Worm (Caenorhabditis elegans) whole organism, L3 larva: Measurements from ENCODE around the gene cest-12.

ENCODE experiments used
- R02D3.7 ChIP-seq: fragments of 150-350 bp; optimal IDR thresholded peaks from 2 replicates; lab custom pipeline; 2014; ENCODE audit warnings: missing biosample characterization, missing genetic modification characterization
- ZK546.5 ChIP-seq: sonication (generic microtip); optimal IDR thresholded peaks from 2 replicates; lab custom pipeline; 2017; ENCODE audit warnings: missing biosample characterization, missing genetic modification characterization
- aly-2 ChIP-seq: fragments of 150-350 bp; optimal IDR thresholded peaks from 2 replicates; lab custom pipeline; 2014; ENCODE audit warnings: missing biosample characterization, missing genetic modification characterization
- ama-1 ChIP-seq: fragments of 150-350 bp; optimal IDR thresholded peaks from 2 replicates; lab custom pipeline; 2018
- ceh-16 ChIP-seq: sonication (generic microtip); optimal IDR thresholded peaks from 2 replicates; lab custom pipeline; 2017; ENCODE audit warnings: missing biosample characterization, missing genetic modification characterization
- ceh-28 ChIP-seq: fragments of 150-350 bp; optimal IDR thresholded peaks from 2 replicates; lab custom pipeline; 2014; ENCODE audit warnings: missing biosample characterization, missing genetic modification reagents, missing genetic modification characterization
- ceh-9 ChIP-seq: sonication (generic microtip); optimal IDR thresholded peaks from 2 replicates; lab custom pipeline; 2018; ENCODE audit warnings: missing biosample characterization, missing genetic modification characterization
- daf-12 ChIP-seq: fragments of 150-350 bp; optimal IDR thresholded peaks from 2 replicates; lab custom pipeline; 2014; ENCODE audit warnings: missing biosample characterization, missing genetic modification reagents, missing genetic modification characterization
- egl-5 ChIP-seq: fragments of 150-350 bp; optimal IDR thresholded peaks from 2 replicates; lab custom pipeline; 2017; ENCODE audit warnings: missing biosample characterization, missing genetic modification reagents, missing genetic modification characterization, inconsistent platforms
- elt-1 ChIP-seq: fragments of 150-350 bp; optimal IDR thresholded peaks from 2 replicates; lab custom pipeline; 2014; ENCODE audit warnings: missing biosample characterization, missing genetic modification characterization
- elt-2 ChIP-seq: sonication (generic microtip); optimal IDR thresholded peaks from 2 replicates; lab custom pipeline; 2016; ENCODE audit warnings: missing genetic modification reagents, mild to moderate bottlenecking, missing genetic modification characterization, missing compliant biosample characterization
- eor-1 ChIP-seq, 2 experiments: fragments of 150-350 bp; optimal IDR thresholded peaks; 2 replicates each; lab custom pipeline; 2014 to 2018; ENCODE audit warnings: missing biosample characterization in 2 of 2, missing genetic modification characterization in 2 of 2
- fkh-10 ChIP-seq: sonication (generic microtip); optimal IDR thresholded peaks from 2 replicates; lab custom pipeline; 2017; ENCODE audit warnings: missing biosample characterization, missing genetic modification reagents, missing genetic modification characterization
- fkh-2 ChIP-seq: fragments of 150-350 bp; optimal IDR thresholded peaks from 2 replicates; lab custom pipeline; 2014; ENCODE audit warnings: missing biosample characterization, missing genetic modification reagents, missing genetic modification characterization
- fos-1 ChIP-seq: fragments of 150-350 bp; optimal IDR thresholded peaks from 2 replicates; lab custom pipeline; 2014; ENCODE audit warnings: missing biosample characterization, missing genetic modification characterization
- hmg-11 ChIP-seq: sonication (generic microtip); optimal IDR thresholded peaks from 2 replicates; lab custom pipeline; 2016; ENCODE audit warnings: missing genetic modification characterization, missing compliant biosample characterization
- jun-1 ChIP-seq: fragments of 150-350 bp; optimal IDR thresholded peaks from 2 replicates; lab custom pipeline; 2014; ENCODE audit warnings: missing biosample characterization, missing genetic modification reagents, missing genetic modification characterization
- lin-39 ChIP-seq: fragments of 150-350 bp; optimal IDR thresholded peaks from 2 replicates; lab custom pipeline; 2018; ENCODE audit warnings: missing biosample characterization, missing genetic modification reagents, missing genetic modification characterization
- mdl-1 ChIP-seq: fragments of 150-350 bp; optimal IDR thresholded peaks from 2 replicates; lab custom pipeline; 2014; ENCODE audit warnings: missing biosample characterization, missing genetic modification characterization
- mml-1 ChIP-seq: fragments of 150-350 bp; sonication (generic microtip); optimal IDR thresholded peaks from 3 replicates; lab custom pipeline; 2014; ENCODE audit warnings: missing biosample characterization, missing genetic modification characterization
- nfya-1 ChIP-seq: sonication (generic microtip); optimal IDR thresholded peaks from 2 replicates; lab custom pipeline; 2017; ENCODE audit warnings: missing genetic modification characterization, mild to moderate bottlenecking, missing compliant biosample characterization, antibody characterized with exemption, moderate library complexity; ENCODE audit not compliant: insufficient read depth
- nhr-11 ChIP-seq: fragments of 150-350 bp; optimal IDR thresholded peaks from 2 replicates; lab custom pipeline; 2014; ENCODE audit warnings: missing biosample characterization, missing genetic modification characterization
- nhr-12 ChIP-seq: fragments of 150-350 bp; optimal IDR thresholded peaks from 2 replicates; lab custom pipeline; 2014; ENCODE audit warnings: missing biosample characterization, missing genetic modification characterization
- nhr-28 ChIP-seq: fragments of 150-350 bp; optimal IDR thresholded peaks from 2 replicates; lab custom pipeline; 2014; ENCODE audit warnings: missing biosample characterization, missing genetic modification characterization
- nhr-43 ChIP-seq: sonication (generic microtip); optimal IDR thresholded peaks from 2 replicates; lab custom pipeline; 2016; ENCODE audit warnings: mild to moderate bottlenecking, missing genetic modification characterization, missing compliant biosample characterization; ENCODE audit not compliant: poor library complexity, severe bottlenecking
- nhr-76 ChIP-seq: fragments of 150-350 bp; sonication (generic microtip); optimal IDR thresholded peaks from 5 replicates; lab custom pipeline; 2014; ENCODE audit warnings: missing biosample characterization, missing genetic modification characterization
- nhr-77 ChIP-seq: fragments of 150-350 bp; optimal IDR thresholded peaks from 2 replicates; lab custom pipeline; 2014; ENCODE audit warnings: missing biosample characterization, missing genetic modification characterization
- pha-4 ChIP-seq: fragments of 150-350 bp; optimal IDR thresholded peaks from 2 replicates; lab custom pipeline; 2014; ENCODE audit warnings: missing biosample characterization, missing genetic modification reagents, missing genetic modification characterization
- pqm-1 ChIP-seq: fragments of 150-350 bp; optimal IDR thresholded peaks from 2 replicates; lab custom pipeline; 2017; ENCODE audit warnings: missing biosample characterization, missing genetic modification characterization, inconsistent platforms
- sea-2 ChIP-seq: fragments of 150-350 bp; sonication (generic microtip); optimal IDR thresholded peaks from 4 replicates; lab custom pipeline; 2014; ENCODE audit warnings: missing biosample characterization, missing genetic modification reagents, missing genetic modification characterization
- skn-1 ChIP-seq: fragments of 150-350 bp; optimal IDR thresholded peaks from 2 replicates; lab custom pipeline; 2014; ENCODE audit warnings: missing biosample characterization, missing genetic modification characterization
- snpc-4 ChIP-seq: fragments of 150-350 bp; optimal IDR thresholded peaks from 2 replicates; lab custom pipeline; 2014; ENCODE audit warnings: missing biosample characterization, missing genetic modification characterization
- tbx-2 ChIP-seq: sonication (generic microtip); optimal IDR thresholded peaks from 2 replicates; lab custom pipeline; 2016; ENCODE audit warnings: mild to moderate bottlenecking, missing genetic modification characterization, missing compliant biosample characterization
- unc-39 ChIP-seq: sonication (generic microtip); optimal IDR thresholded peaks from 4 replicates; lab custom pipeline; 2017; ENCODE audit warnings: missing biosample characterization, missing genetic modification characterization
- unc-62 ChIP-seq: fragments of 150-350 bp; sonication (generic microtip); optimal IDR thresholded peaks from 4 replicates; lab custom pipeline; 2014; ENCODE audit warnings: missing biosample characterization, missing genetic modification reagents, missing genetic modification characterization
- zag-1 ChIP-seq: fragments of 150-350 bp; optimal IDR thresholded peaks from 2 replicates; lab custom pipeline; 2014; ENCODE audit warnings: missing biosample characterization, missing genetic modification characterization
- ztf-11 ChIP-seq: fragments of 150-350 bp; optimal IDR thresholded peaks from 2 replicates; lab custom pipeline; 2014; ENCODE audit warnings: missing biosample characterization, missing genetic modification characterization
- ztf-4 ChIP-seq: fragments of 150-350 bp; optimal IDR thresholded peaks from 2 replicates; lab custom pipeline; 2014; ENCODE audit warnings: missing biosample characterization, missing genetic modification characterization

Gene cest-12

DNA sequence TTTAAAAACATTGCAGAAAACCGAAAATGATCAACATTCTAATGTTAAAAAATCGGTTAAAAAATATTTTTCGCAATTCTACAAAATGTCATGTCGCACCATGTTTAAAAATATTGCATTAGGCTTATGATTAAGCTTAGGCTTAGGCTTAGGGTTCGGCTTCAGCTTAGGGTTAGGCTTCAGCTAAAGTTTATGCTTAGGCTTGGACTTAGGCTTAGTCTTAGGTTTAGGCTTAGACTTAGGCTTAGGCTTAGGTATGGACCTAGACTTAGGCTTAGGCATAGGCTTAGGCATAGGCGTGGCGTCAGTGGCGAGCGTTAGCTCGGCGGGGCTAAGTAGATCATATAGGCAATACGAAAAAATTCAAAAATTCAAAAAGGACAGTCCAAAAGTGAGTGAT is 17.1 kb upstream of the cest-12 start:
- TF ChIP-seq ama-1, result no peak
- no peak for TF ChIP-seq ceh-16 (tag; lab: Kevin White, UChicago)
- no peak for TF ChIP-seq mml-1 (tag; lab: Kevin White, UChicago)
- TF ChIP-seq snpc-4 (tag; lab: Kevin White, UChicago), result no peak
- no peak for TF ChIP-seq nhr-28 (tag; lab: Kevin White, UChicago)
- TF ChIP-seq nhr-11 (tag; lab: Kevin White, UChicago), result no peak
- TF ChIP-seq pqm-1 (tag; lab: Kevin White, UChicago), result no peak
- no peak for TF ChIP-seq nhr-77 (tag; lab: Kevin White, UChicago)
- TF ChIP-seq fkh-2, result no peak
- no peak for TF ChIP-seq unc-62 (GFP tag; lab: Kevin White, UChicago)
- no peak for TF ChIP-seq fkh-10 (GFP tag; lab: Kevin White, UChicago)
- TF ChIP-seq ZK546.5 (tag; lab: Kevin White, UChicago), result no peak

DNA sequence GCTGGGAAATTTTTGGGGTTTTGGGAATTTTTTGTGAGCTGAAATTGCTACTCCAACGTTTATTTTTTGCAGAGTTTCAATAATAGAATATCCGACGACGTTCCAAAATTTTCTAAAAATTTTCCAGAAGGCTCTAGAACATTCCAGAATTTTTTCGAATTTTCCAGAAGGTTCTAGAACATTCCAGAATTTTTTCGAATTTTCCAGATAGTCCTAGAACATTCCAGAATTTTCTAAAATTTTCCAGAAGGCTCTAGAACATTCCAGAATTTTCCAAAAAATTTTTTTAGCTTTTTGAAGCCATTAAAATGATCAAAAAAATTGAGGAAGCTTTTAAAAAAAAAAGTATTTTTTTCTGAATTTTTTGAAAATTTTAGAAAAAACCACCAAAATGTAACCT is 16.1 kb upstream of the cest-12 start:
- TF ChIP-seq ztf-4 (tag; lab: Kevin White, UChicago) (no peak), sea-2 (GFP tag; lab: Kevin White, UChicago) (no peak), elt-1 (tag; lab: Kevin White, UChicago) (no peak), R02D3.7 (tag; lab: Kevin White, UChicago) (no peak), mdl-1 (tag; lab: Kevin White, UChicago) (no peak), zag-1 (no peak), mml-1 (tag; lab: Kevin White, UChicago) (no peak), unc-39 (tag; lab: Kevin White, UChicago) (no peak), pqm-1 (tag; lab: Kevin White, UChicago) (no peak), nhr-43 (no peak), fos-1 (no peak), eor-1 (tag; optimal IDR thresholded peaks at IDR 0.05; lab: Kevin White, UChicago) (no peak), ZK546.5 (tag; lab: Kevin White, UChicago) (no peak), skn-1 (tag; lab: Kevin White, UChicago) (no peak), ama-1 (no peak), fkh-2 (no peak), nfya-1 (tag; lab: Kevin White, UChicago) (no peak), tbx-2 (tag; lab: Kevin White, UChicago) (no peak), snpc-4 (tag; lab: Kevin White, UChicago) (no peak), hmg-11 (tag; lab: Kevin White, UChicago) (no peak)

DNA sequence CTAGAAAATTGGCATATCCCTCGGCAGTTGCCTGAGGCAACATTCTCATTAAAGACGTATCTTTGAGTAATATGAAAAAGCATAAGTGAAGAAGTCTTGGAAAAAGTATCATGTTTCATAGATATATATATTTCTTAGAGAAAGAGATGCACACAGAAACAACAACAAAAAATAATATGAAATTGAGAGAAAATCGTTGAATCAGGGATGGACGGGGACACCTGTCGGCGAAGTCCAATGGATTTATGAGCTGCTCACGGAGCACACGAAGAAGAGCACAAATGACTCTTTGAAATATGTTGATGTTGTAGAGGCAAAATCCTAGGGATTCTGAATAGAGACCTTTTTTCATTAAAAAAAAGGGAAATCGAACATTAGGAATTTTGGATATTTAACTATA is 13.8 kb upstream of the cest-12 start:
- no peak for TF ChIP-seq ZK546.5 (tag; lab: Kevin White, UChicago)
- TF ChIP-seq nhr-76 (tag; lab: Kevin White, UChicago), result no peak
- no peak for TF ChIP-seq hmg-11 (tag; lab: Kevin White, UChicago)
- no peak for TF ChIP-seq pha-4 (tag; lab: Kevin White, UChicago)
- TF ChIP-seq snpc-4 (tag; lab: Kevin White, UChicago), result no peak
- TF ChIP-seq nhr-28 (tag; lab: Kevin White, UChicago), result no peak
- no peak for TF ChIP-seq lin-39 (tag; lab: Kevin White, UChicago)
- no peak for TF ChIP-seq fkh-2
- TF ChIP-seq fos-1, result no peak
- no peak for TF ChIP-seq tbx-2 (tag; lab: Kevin White, UChicago)
- no peak for TF ChIP-seq elt-2
- TF ChIP-seq eor-1 (tag; optimal IDR thresholded peaks at IDR 0.05; lab: Kevin White, UChicago), result no peak
- no peak for TF ChIP-seq nfya-1 (tag; lab: Kevin White, UChicago)
- no peak for TF ChIP-seq ztf-11 (tag; lab: Kevin White, UChicago)
- no peak for TF ChIP-seq egl-5
- no peak for TF ChIP-seq fkh-10 (GFP tag; lab: Kevin White, UChicago)
- no peak for TF ChIP-seq aly-2 (tag; lab: Kevin White, UChicago)
- TF ChIP-seq unc-39 (tag; lab: Kevin White, UChicago), result no peak
- TF ChIP-seq ceh-9 (tag; lab: Kevin White, UChicago), result no peak
- no peak for TF ChIP-seq nhr-12 (tag; lab: Kevin White, UChicago)

DNA sequence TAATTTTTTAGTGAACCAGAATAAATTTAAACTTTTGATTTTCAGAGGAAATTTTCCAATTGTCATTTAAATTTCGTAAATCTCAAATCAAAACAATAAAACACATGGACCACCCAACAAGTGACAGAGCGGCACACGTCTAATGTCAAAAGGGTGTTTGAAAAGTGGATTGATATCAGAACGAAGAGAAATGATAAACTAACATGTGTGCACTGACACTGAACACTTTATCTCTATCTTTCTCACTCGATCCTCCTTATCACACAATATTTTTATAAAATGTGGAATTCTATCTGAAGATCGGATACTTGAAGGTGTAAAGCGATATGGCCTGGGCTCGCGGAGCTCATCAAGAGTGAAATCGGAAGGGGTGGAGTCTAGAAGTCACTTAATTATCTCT is 12.3 kb upstream of the cest-12 start:
- TF ChIP-seq snpc-4 (tag; lab: Kevin White, UChicago) (no peak), nhr-28 (tag; lab: Kevin White, UChicago) (no peak), ama-1 (no peak), elt-1 (tag; lab: Kevin White, UChicago) (no peak), mdl-1 (tag; lab: Kevin White, UChicago) (no peak), mml-1 (tag; lab: Kevin White, UChicago) (no peak), pha-4 (tag; lab: Kevin White, UChicago) (no peak), hmg-11 (tag; lab: Kevin White, UChicago) (no peak), nfya-1 (tag; lab: Kevin White, UChicago) (no peak), jun-1 (tag; lab: Kevin White, UChicago) (no peak), ceh-28 (tag; lab: Kevin White, UChicago) (no peak), pqm-1 (tag; lab: Kevin White, UChicago) (no peak), daf-12 (tag; lab: Kevin White, UChicago) (no peak)
